Worm (Caenorhabditis elegans): Measurements from ENCODE around the gene glr-5.

DNA sequence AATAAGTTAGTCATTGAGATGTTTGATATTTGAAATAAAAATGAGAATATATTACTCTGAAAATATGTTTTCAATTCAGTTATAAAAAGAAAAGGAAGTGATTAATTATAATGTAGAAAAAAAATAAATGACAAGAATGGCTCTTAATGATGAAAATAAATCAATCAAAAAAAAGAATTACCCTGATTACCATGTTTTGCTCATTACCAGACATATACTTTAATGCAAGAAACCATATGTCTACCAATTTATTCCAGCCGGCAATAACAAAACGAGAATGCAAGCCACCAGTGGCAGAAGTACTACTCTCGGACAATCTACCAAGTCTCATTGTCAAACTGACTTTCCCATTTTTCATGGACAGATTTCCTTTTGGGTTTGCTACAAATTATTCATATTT, 32.5 kb upstream of the glr-5 start:
- TF ChIP-seq elt-3 (tag; optimal IDR thresholded peaks at IDR 0.05) (no peak), fkh-10 (GFP tag; optimal IDR thresholded peaks at IDR 0.05) (no peak), nhr-67 (tag; optimal IDR thresholded peaks at IDR 0.05) (no peak), nhr-11 (tag; optimal IDR thresholded peaks at IDR 0.05) (no peak), pqm-1 (tag; optimal IDR thresholded peaks at IDR 0.05) (no peak), nhr-237 (tag; optimal IDR thresholded peaks at IDR 0.05) (no peak)

Data from whole organism, L3 larva.